Worm (Caenorhabditis elegans): ENCODE measurements around the gene K04G11.1.

- TF ChIP-seq tbp1 (GFP tag; optimal IDR thresholded peaks at IDR 0.05) = no peak
- no peak for TF ChIP-seq akir-1 (GFP tag; optimal IDR thresholded peaks at IDR 0.05)
- TF ChIP-seq hmg-1.2 (GFP tag; IDR thresholded peaks at IDR 0.05) = no peak
- no peak for TF ChIP-seq unc-62 (GFP tag; optimal IDR thresholded peaks at IDR 0.05)
- no peak for TF ChIP-seq ama-1 (optimal IDR thresholded peaks at IDR 0.05)
- no peak for TF ChIP-seq ama-1 (GFP tag; optimal IDR thresholded peaks at IDR 0.05)
- no peak for TF ChIP-seq egl-18 (GFP tag; IDR thresholded peaks at IDR 0.05)
These were observed 32.2 kb upstream of the K04G11.1 start, which contains the start of gene C11H1.5 for ce11 chrX:14303078-14303477.
